Fruit fly (Drosophila melanogaster): ENCODE results near the gene CG13458.

Gene CG13458

DNA sequence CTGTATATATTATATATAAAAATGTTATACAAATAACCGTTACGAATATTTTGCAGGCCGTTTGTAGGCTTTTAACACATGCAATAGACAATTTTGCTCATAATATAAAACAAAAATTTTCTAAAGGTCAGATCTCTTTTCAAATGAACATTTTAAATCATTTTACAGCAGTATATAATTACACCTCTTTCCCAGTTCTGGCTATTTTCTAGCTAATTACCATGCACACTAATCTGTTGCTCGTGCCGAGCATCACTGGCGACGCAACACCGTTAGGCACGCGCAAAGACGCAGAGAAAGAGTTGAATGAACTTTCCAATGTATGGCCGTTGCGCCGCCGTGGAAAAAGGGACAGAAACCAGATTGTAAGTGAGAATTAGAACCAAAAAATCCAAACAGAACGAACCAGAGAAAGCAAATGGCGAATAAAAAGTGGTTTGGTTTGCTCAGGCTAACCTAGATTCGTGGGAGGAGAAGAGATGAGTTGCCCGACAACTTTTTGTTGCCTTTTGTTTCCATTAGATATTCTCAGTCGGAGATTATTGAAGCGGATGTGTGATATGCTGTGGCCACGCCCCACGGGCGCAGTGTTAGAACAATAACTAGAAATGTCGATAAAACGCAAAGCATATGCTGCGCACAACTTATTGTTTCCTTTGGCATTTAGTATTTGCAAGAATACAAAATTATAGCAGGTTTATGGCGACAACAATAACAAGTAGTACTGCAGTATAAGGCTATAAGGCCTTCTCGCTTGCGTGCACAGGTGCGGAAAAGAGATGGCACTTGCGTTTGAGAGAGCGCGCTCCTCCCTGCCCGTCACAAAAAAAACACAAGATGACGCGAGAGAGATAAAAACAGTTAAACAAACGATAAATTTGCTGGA lies 28.0 kb downstream of the CG13458 start (continued):
- no peak for TF ChIP-seq sc (optimal IDR thresholded peaks at IDR 0.05)
- no peak for TF ChIP-seq sc (GFP tag; optimal IDR thresholded peaks at IDR 0.05)
- TF ChIP-seq Dfd (GFP tag; optimal IDR thresholded peaks at IDR 0.05), result no peak
- TF ChIP-seq CG6683 (GFP tag; optimal IDR thresholded peaks at IDR 0.05), result no peak
- TF ChIP-seq Ada2b (GFP tag; IDR thresholded peaks at IDR 0.05), result no peak
- TF ChIP-seq Xbp1 (GFP tag; optimal IDR thresholded peaks at IDR 0.05), result peak; percentile 23
- TF ChIP-seq CG7928 (GFP tag; optimal IDR thresholded peaks at IDR 0.05), result no peak
- TF ChIP-seq ATbp (GFP tag; optimal IDR thresholded peaks at IDR 0.05), result no peak
- TF ChIP-seq Med (GFP tag), result peak; percentile 53
- no peak for TF ChIP-seq exex (tag; optimal IDR thresholded peaks at IDR 0.05)
- no peak for TF ChIP-seq ham (GFP tag; IDR thresholded peaks at IDR 0.05)
- TF ChIP-seq yki (optimal IDR thresholded peaks at IDR 0.05), result no peak
- peak; percentile 46 for TF ChIP-seq CG12391 (tag; optimal IDR thresholded peaks at IDR 0.05)
- TF ChIP-seq psq (GFP tag; optimal IDR thresholded peaks at IDR 0.05), result no peak
- peak; percentile 14 for TF ChIP-seq CG12769 (tag; optimal IDR thresholded peaks at IDR 0.05)
- TF ChIP-seq fu2 (GFP tag; optimal IDR thresholded peaks at IDR 0.05), result no peak
- peak; percentile 56 for TF ChIP-seq CG2712 (tag; optimal IDR thresholded peaks at IDR 0.05)
- TF ChIP-seq CG9215 (GFP tag; IDR thresholded peaks at IDR 0.05), result no peak
- TF ChIP-seq amos (GFP tag; IDR thresholded peaks at IDR 0.05; ENCODE audit: partially characterized antibody), result peak; percentile 4; the same call in 1 of the 2 replicates
- TF ChIP-seq pzg (GFP tag; optimal IDR thresholded peaks at IDR 0.05), result no peak
- no peak for TF ChIP-seq dimm (GFP tag; IDR thresholded peaks at IDR 0.05)
- 0 out of 2 replicates have a peak, but pooled peaks have one; percentile 21 for TF ChIP-seq ranshi (GFP tag; IDR thresholded peaks at IDR 0.05)
- TF ChIP-seq CG2199 (GFP tag; IDR thresholded peaks at IDR 0.05), result peak; percentile 34; the same call in 1 of the 3 replicates
- no peak for TF ChIP-seq Fer2 (tag; optimal IDR thresholded peaks at IDR 0.05)
- TF ChIP-seq pan (optimal IDR thresholded peaks at IDR 0.05), result no peak
- no peak for TF ChIP-seq pan (GFP tag; optimal IDR thresholded peaks at IDR 0.05 in 1 of 2, IDR thresholded peaks at IDR 0.05 in 1 of 2)
- no peak for TF ChIP-seq HLH3B (GFP tag; IDR thresholded peaks at IDR 0.05)
- TF ChIP-seq CG15269 (tag; optimal IDR thresholded peaks at IDR 0.05), result no peak
- no peak for TF ChIP-seq tna (GFP tag; IDR thresholded peaks at IDR 0.05; ENCODE audit: partially characterized antibody)
- no peak for TF ChIP-seq bigmax (GFP tag; optimal IDR thresholded peaks at IDR 0.05)
- TF ChIP-seq Ets65A (GFP tag), result no peak
- no peak for TF ChIP-seq ase (GFP tag; IDR thresholded peaks at IDR 0.05)
- TF ChIP-seq wek (GFP tag; optimal IDR thresholded peaks at IDR 0.05), result no peak
- TF ChIP-seq ftz-f1 (GFP tag; optimal IDR thresholded peaks at IDR 0.05), result no peak
- TF ChIP-seq da (GFP tag; optimal IDR thresholded peaks at IDR 0.05), result no peak
- TF ChIP-seq CG31441 (GFP tag; IDR thresholded peaks at IDR 0.05), result 0 out of 2 replicates have a peak, but pooled peaks have one; percentile 22
- TF ChIP-seq CG8388 (GFP tag; optimal IDR thresholded peaks at IDR 0.05), result no peak
- peak; percentile 19 for TF ChIP-seq Hmr (GFP tag; optimal IDR thresholded peaks at IDR 0.05)
- no peak for TF ChIP-seq fd3F (GFP tag; optimal IDR thresholded peaks at IDR 0.05)
- TF ChIP-seq nau (GFP tag; optimal IDR thresholded peaks at IDR 0.05), result no peak
- no peak for TF ChIP-seq Opbp (GFP tag; IDR thresholded peaks at IDR 0.05; ENCODE audit: partially characterized antibody)
- peak; percentile 32 for TF ChIP-seq CG10209 (GFP tag; optimal IDR thresholded peaks at IDR 0.05)
- peak; percentile 96 for TF ChIP-seq CG10321 (GFP tag; IDR thresholded peaks at IDR 0.05)
- TF ChIP-seq Antp (GFP tag; optimal IDR thresholded peaks at IDR 0.05), result no peak
- peak; percentile 60 for TF ChIP-seq slbo (GFP tag; IDR thresholded peaks at IDR 0.05)
- TF ChIP-seq maf-S (GFP tag; optimal IDR thresholded peaks at IDR 0.05), result no peak
- no peak for TF ChIP-seq CG13894 (tag; optimal IDR thresholded peaks at IDR 0.05)
- no peak for TF ChIP-seq CG7357 (GFP tag; IDR thresholded peaks at IDR 0.05)
- TF ChIP-seq CG9817 (tag; optimal IDR thresholded peaks at IDR 0.05), result peak; percentile 3
- TF ChIP-seq CG2120 (GFP tag; optimal IDR thresholded peaks at IDR 0.05), result peak; percentile 26

Data from whole organism, embryonic.